Fruit fly (Drosophila melanogaster): ENCODE data around the gene CG31437.

CG31437 gene

DNA sequence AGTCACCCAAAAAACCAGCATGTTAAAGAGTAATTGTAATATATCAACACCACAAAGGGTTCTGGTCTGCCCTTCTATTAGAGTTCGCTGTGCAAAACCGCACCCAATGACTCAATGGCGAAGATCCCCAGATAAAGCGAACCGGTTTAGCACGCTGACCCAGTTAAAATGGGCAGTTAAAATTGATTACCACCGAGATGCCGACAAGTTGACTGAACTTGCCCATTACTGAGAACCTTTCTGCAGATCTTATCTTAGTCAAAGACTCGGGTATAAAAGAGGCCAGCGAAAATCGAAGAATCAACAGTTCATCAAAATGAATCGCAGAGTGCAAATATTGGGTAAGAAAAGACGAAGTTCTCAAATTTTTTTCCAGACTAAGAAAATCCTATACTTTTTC, at the start of gene CG31437:
CG31437 (plus strand) TSS at position 301 of the 400 bp plus-strand sequence.
- TF ChIP-seq Ets98B (GFP tag; IDR thresholded peaks at IDR 0.05) (no peak), gl (tag; optimal IDR thresholded peaks at IDR 0.05) (no peak), CG13204 (GFP tag; optimal IDR thresholded peaks at IDR 0.05) (no peak), CG14655 (GFP tag; optimal IDR thresholded peaks at IDR 0.05) (no peak), CG8159 (tag; optimal IDR thresholded peaks at IDR 0.05) (no peak), CG4496 (GFP tag; IDR thresholded peaks at IDR 0.05) (no peak), EcR (GFP tag; optimal IDR thresholded peaks at IDR 0.05) (no peak), CG8301 (tag; optimal IDR thresholded peaks at IDR 0.05) (no peak), CG17806 (tag; optimal IDR thresholded peaks at IDR 0.05) (no peak), fd96Ca (GFP tag; IDR thresholded peaks at IDR 0.05) (no peak), CG9948 (tag; optimal IDR thresholded peaks at IDR 0.05) (no peak), CG34367 (tag; optimal IDR thresholded peaks at IDR 0.05) (no peak), D1 (tag; optimal IDR thresholded peaks at IDR 0.05) (no peak)

DNA sequence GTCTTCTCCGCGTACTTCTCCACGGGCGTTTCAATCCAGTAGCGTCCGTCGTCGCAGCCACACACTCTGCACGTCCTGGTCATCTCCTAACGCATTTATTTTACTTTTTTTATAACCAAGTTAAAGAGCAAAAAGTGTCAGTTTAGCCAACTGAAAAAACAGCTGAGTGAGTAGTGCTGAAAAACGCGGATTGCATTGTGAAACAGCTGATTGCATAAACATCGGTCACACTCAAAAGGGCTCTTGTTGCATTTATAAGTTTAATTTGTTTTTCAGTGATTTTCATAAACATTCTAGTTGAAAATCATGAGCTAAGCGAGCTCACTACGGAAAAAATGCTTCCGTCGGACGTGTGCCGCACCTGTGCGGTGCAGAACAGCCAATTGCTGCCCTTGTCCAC, 48.4 kb upstream of the CG31437 start, which contains the start of the genes CG10669 and CG11902:
CG10669 (minus strand) TSS at position 179 of the 400 bp plus-strand sequence.
CG11902 (plus strand) TSS at position 193 of the 400 bp plus-strand sequence.
- no peak for TF ChIP-seq CG12605 (GFP tag; IDR thresholded peaks at IDR 0.05)
- no peak for TF ChIP-seq CG9948 (tag; optimal IDR thresholded peaks at IDR 0.05)
- no peak for TF ChIP-seq CG13204 (GFP tag; optimal IDR thresholded peaks at IDR 0.05)
- no peak for TF ChIP-seq rn (GFP tag; IDR thresholded peaks at IDR 0.05)
- TF ChIP-seq CG14655 (GFP tag; optimal IDR thresholded peaks at IDR 0.05) = no peak

DNA sequence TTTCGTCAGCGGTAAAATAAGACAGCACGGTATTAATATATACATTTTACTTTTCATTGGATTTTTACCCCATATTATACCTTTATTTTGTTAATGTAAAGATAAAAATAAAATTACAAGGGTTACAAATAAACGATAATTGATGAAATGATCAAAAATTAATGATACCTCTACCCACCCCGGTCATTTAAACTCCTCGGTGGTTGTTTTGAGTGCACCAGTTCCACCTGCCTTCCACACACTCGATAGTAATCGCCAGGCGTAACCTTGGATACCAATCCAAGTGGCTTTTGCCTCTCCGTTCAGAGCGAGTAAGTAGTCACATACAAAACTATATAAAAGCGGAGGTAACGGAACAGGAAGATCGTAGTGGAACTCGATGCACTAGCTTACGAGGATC, 43.5 kb upstream of the CG31437 start, which contains the start of gene rha:
rha (plus strand) TSS at position 301 of the 400 bp plus-strand sequence.
- TF ChIP-seq Snoo (tag; optimal IDR thresholded peaks at IDR 0.05) (no peak), Pif1B (GFP tag; optimal IDR thresholded peaks at IDR 0.05) (no peak), CG32121 (GFP tag; IDR thresholded peaks at IDR 0.05) (no peak), rn (GFP tag; IDR thresholded peaks at IDR 0.05) (no peak), CG17806 (tag; optimal IDR thresholded peaks at IDR 0.05) (no peak), CG10348 (GFP tag; IDR thresholded peaks at IDR 0.05) (no peak), CG15710 (tag; optimal IDR thresholded peaks at IDR 0.05) (no peak), D1 (tag; optimal IDR thresholded peaks at IDR 0.05) (no peak), Ets98B (GFP tag; IDR thresholded peaks at IDR 0.05) (no peak), CG8301 (tag; optimal IDR thresholded peaks at IDR 0.05) (no peak), Pif1A (GFP tag; optimal IDR thresholded peaks at IDR 0.05) (no peak), CG4496 (GFP tag; IDR thresholded peaks at IDR 0.05) (no peak), CG14655 (GFP tag; optimal IDR thresholded peaks at IDR 0.05) (no peak)

DNA sequence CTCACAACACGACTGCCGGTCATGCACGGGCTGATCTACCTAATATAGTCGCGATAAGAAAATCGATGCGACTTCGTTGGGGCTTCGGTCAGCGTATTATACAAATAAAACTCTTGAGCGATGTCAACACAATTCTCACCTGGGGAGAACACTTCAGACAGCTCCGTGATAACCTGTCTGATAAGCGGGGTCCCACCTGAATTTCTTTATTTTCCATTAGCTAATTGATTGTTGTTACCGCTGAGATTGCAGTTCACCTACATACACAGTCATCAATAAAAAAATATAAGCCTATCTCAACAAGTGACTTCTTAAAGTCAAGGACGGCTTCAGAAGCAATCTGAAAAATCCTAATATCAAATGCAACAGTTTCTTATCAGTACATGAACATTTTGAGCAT, 36.6 kb upstream of the CG31437 start, which contains the start of gene tobi:
tobi (minus strand) TSS at position 23 of the 400 bp plus-strand sequence.
- no peak for TF ChIP-seq CG15710 (tag; optimal IDR thresholded peaks at IDR 0.05)
- TF ChIP-seq Pif1B (GFP tag; optimal IDR thresholded peaks at IDR 0.05) = no peak
- no peak for TF ChIP-seq CG13204 (GFP tag; optimal IDR thresholded peaks at IDR 0.05)
- no peak for TF ChIP-seq gl (tag; optimal IDR thresholded peaks at IDR 0.05)
- TF ChIP-seq CG9948 (tag; optimal IDR thresholded peaks at IDR 0.05) = no peak
- no peak for TF ChIP-seq fd96Ca (GFP tag; IDR thresholded peaks at IDR 0.05)
- no peak for TF ChIP-seq EcR (GFP tag; optimal IDR thresholded peaks at IDR 0.05)
- no peak for TF ChIP-seq Ets98B (GFP tag; IDR thresholded peaks at IDR 0.05)
- TF ChIP-seq Snoo (tag; optimal IDR thresholded peaks at IDR 0.05) = no peak
- TF ChIP-seq CG17806 (tag; optimal IDR thresholded peaks at IDR 0.05) = no peak
- TF ChIP-seq CG8159 (tag; optimal IDR thresholded peaks at IDR 0.05) = no peak
- TF ChIP-seq CG10348 (GFP tag; IDR thresholded peaks at IDR 0.05) = no peak

DNA sequence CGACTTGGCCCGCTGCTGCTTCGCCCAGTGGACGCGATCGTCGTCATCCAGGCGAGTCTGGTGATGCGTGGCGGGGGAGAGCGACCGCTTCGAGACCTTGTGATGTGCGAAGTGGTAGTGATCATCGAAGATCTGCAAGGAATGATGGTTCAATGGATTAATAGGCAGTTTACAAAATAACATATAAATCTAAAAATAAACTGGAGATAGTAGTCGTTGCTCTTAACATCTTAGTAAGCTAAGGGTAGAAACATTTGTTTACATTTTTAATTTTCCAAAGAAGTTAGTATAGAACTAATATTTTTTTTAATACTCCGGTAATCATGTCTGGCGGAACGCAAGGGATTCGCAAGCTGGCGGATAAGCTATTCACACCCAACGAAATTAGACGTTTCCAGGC, 25.5 kb upstream of the CG31437 start, which contains the start of gene ND-49L:
ND-49L (plus strand) TSS at position 301 of the 400 bp plus-strand sequence.
- TF ChIP-seq D1 (tag; optimal IDR thresholded peaks at IDR 0.05) = no peak

DNA sequence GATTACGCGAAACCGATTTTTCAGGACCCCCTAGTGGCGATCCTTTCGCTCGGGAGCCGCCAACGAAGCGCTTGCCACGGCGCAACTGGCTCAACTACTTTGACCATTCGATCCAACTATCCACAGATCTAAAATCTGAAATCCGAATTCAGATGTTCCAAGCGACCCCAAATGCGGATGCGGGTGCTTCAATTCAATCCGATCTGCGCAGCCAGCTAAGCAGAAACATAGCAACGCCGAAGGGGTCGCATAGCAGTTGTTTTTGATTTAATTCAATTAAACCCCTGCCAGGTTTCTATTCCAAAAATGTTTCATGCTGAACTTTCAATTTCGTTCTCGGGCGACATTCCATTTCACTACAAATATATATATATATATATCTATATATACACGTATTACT, 819 bp upstream of the CG31437 start, which contains the start of gene alrm:
alrm (minus strand) TSS at position 101 of the 400 bp plus-strand sequence.
- no peak for TF ChIP-seq CG13204 (GFP tag; optimal IDR thresholded peaks at IDR 0.05)
- no peak for TF ChIP-seq Pif1A (GFP tag; optimal IDR thresholded peaks at IDR 0.05)
- TF ChIP-seq Snoo (tag; optimal IDR thresholded peaks at IDR 0.05) = no peak
- TF ChIP-seq CG8159 (tag; optimal IDR thresholded peaks at IDR 0.05) = no peak
- TF ChIP-seq CG14655 (GFP tag; optimal IDR thresholded peaks at IDR 0.05) = no peak
- no peak for TF ChIP-seq CG10348 (GFP tag; IDR thresholded peaks at IDR 0.05)
- TF ChIP-seq CG17806 (tag; optimal IDR thresholded peaks at IDR 0.05) = no peak
- no peak for TF ChIP-seq CG12605 (GFP tag; IDR thresholded peaks at IDR 0.05)
- TF ChIP-seq CG15710 (tag; optimal IDR thresholded peaks at IDR 0.05) = no peak
- TF ChIP-seq CG32121 (GFP tag; IDR thresholded peaks at IDR 0.05) = no peak
- no peak for TF ChIP-seq CG8301 (tag; optimal IDR thresholded peaks at IDR 0.05)
- TF ChIP-seq Pif1B (GFP tag; optimal IDR thresholded peaks at IDR 0.05) = no peak

DNA sequence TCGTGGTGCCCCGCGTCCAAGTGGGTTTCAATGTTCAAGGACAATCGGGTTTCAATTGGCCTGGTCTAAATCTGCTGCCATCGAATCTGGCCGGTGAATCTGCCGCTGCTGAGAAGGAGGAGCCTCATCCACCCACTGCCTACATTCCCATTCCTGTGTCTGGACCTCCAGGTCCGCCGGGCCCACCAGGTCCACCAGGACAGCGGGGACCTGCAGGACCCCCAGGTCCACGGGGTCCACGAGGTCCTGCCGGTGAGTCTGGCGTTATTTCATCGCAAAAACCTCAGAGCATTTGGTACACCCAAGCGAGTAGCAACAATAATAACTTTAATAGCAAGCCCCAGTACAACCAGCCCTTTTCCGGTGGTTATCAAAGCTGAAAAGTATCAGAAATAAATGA, 706 bp downstream of the CG31437 start:
- TF ChIP-seq CG8159 (tag; optimal IDR thresholded peaks at IDR 0.05) (no peak), Pif1B (GFP tag; optimal IDR thresholded peaks at IDR 0.05) (no peak), CG17806 (tag; optimal IDR thresholded peaks at IDR 0.05) (no peak)

Data from whole organism, pupa.